Worm (Caenorhabditis elegans) whole organism, L2 larva: ENCODE measurements around the gene pdk-1.

Experiments used
- R02D3.7 ChIP-seq: fragments of 150-350 bp; optimal IDR thresholded peaks from 2 replicates; lab custom pipeline; 2014; ENCODE audit warnings: missing biosample characterization, missing genetic modification characterization
- ama-1 ChIP-seq: fragments of 150-350 bp; optimal IDR thresholded peaks from 2 replicates; lab custom pipeline; 2018; ENCODE audit warnings: inconsistent platforms
- ceh-82 ChIP-seq: fragments of 150-350 bp; optimal IDR thresholded peaks from 2 replicates; lab custom pipeline; 2014; ENCODE audit warnings: missing biosample characterization, missing genetic modification characterization
- egl-27 ChIP-seq: sonication (generic microtip); optimal IDR thresholded peaks from 3 replicates; lab custom pipeline; 2017; ENCODE audit warnings: missing biosample characterization, missing genetic modification reagents, missing genetic modification characterization
- lin-39 ChIP-seq: fragments of 150-350 bp; optimal IDR thresholded peaks from 2 replicates; lab custom pipeline; 2014; ENCODE audit warnings: missing biosample characterization, missing genetic modification reagents, missing genetic modification characterization
- mab-5 ChIP-seq: fragments of 150-350 bp; optimal IDR thresholded peaks from 2 replicates; lab custom pipeline; 2014; ENCODE audit warnings: missing biosample characterization, missing genetic modification characterization
- mdl-1 ChIP-seq, 2 experiments: fragments of 150-350 bp in 1 of 2; sonication (generic microtip) in 1 of 2; optimal IDR thresholded peaks; 2 replicates each; lab custom pipeline; 2017; ENCODE audit warnings: missing biosample characterization in 2 of 2, missing genetic modification characterization in 2 of 2
- nhr-11 ChIP-seq: fragments of 150-350 bp; optimal IDR thresholded peaks from 2 replicates; lab custom pipeline; 2014; ENCODE audit warnings: missing biosample characterization, missing genetic modification characterization
- nhr-237 ChIP-seq: fragments of 150-350 bp; optimal IDR thresholded peaks from 2 replicates; lab custom pipeline; 2014; ENCODE audit warnings: missing biosample characterization, missing genetic modification characterization
- nhr-77 ChIP-seq: fragments of 150-350 bp; optimal IDR thresholded peaks from 2 replicates; lab custom pipeline; 2014; ENCODE audit warnings: missing biosample characterization, missing genetic modification characterization
- unc-62 ChIP-seq: fragments of 150-350 bp; optimal IDR thresholded peaks from 2 replicates; lab custom pipeline; 2014; ENCODE audit warnings: missing biosample characterization, missing genetic modification reagents, missing genetic modification characterization

- TF ChIP-seq nhr-77 (tag; lab: Kevin White, UChicago) (no peak), ceh-82 (no peak), ama-1 (lab: Kevin White, UChicago) (no peak), mdl-1 (tag; optimal IDR thresholded peaks at IDR 0.05; lab: Kevin White, UChicago) (no peak), nhr-237 (no peak), mab-5 (tag; lab: Kevin White, UChicago) (no peak), lin-39 (tag; lab: Kevin White, UChicago) (no peak), egl-27 (tag; lab: Kevin White, UChicago) (no peak), R02D3.7 (tag; lab: Kevin White, UChicago) (no peak), unc-62 (no peak), nhr-11 (no peak)
These were observed 10.1 kb upstream of the pdk-1 start, which contains the start of gene H42K12.3 for ce11 chrX:1311084-1311483.
